Worm (Caenorhabditis elegans) whole organism, L1 larva: ENCODE measurements around the gene hmg-1.1.

Experiments used
- C34B4.2 ChIP-seq: sonication (generic microtip); optimal IDR thresholded peaks from 2 replicates; lab custom pipeline; 2017; ENCODE audit warnings: mild to moderate bottlenecking, missing genetic modification characterization, missing compliant biosample characterization
- aha-1 ChIP-seq: fragments of 150-350 bp; optimal IDR thresholded peaks from 2 replicates; lab custom pipeline; 2014; ENCODE audit warnings: missing biosample characterization, missing genetic modification characterization
- ama-1 ChIP-seq: fragments of 150-350 bp; optimal IDR thresholded peaks from 2 replicates; lab custom pipeline; 2014
- ceh-8 ChIP-seq: fragments of 200-800 bp; sonication (Bioruptor generic); optimal IDR thresholded peaks from 2 replicates; lab custom pipeline; 2018; ENCODE audit warnings: mild to moderate bottlenecking, missing genetic modification characterization, moderate library complexity, missing compliant biosample characterization
- ceh-82 ChIP-seq, 3 experiments: fragments of 150-350 bp in 1 of 3; sonication (generic microtip) in 2 of 3; optimal IDR thresholded peaks; 2 replicates each; lab custom pipeline; 2014 to 2017; ENCODE audit warnings: missing biosample characterization in 3 of 3, missing genetic modification characterization in 3 of 3
- ceh-88 ChIP-seq: fragments of 200-800 bp; sonication (Bioruptor generic); IDR thresholded peaks from 2 replicates; pipeline ENCODE4 v1.3.6; 2022; ENCODE audit warnings: missing genetic modification characterization, missing compliant biosample characterization
- dpl-1 ChIP-seq, 3 experiments: fragments of 150-350 bp in 2 of 3; sonication (generic microtip) in 1 of 3; optimal IDR thresholded peaks; 2 replicates each; lab custom pipeline; 2014 to 2017; ENCODE audit warnings: missing biosample characterization in 3 of 3, missing genetic modification characterization in 3 of 3, missing genetic modification reagents in 3 of 3
- dsc-1 ChIP-seq: sonication (generic microtip); optimal IDR thresholded peaks from 2 replicates; lab custom pipeline; 2016; ENCODE audit warnings: mild to moderate bottlenecking, missing genetic modification characterization, missing compliant biosample characterization
- efl-1 ChIP-seq, 4 experiments: fragments of 150-350 bp; optimal IDR thresholded peaks in 3 of 4; peaks in 1 of 4; 1 replicate in 1 of 4; 2 replicates in 3 of 4; lab custom pipeline; 2014; ENCODE audit warnings: missing biosample characterization in 2 of 4, missing genetic modification characterization in 2 of 4, missing genetic modification reagents in 2 of 4
- egl-13 ChIP-seq: sonication (generic microtip); optimal IDR thresholded peaks from 2 replicates; lab custom pipeline; 2016; ENCODE audit warnings: missing genotype, missing genetic modification reagents, missing genetic modification characterization, missing compliant biosample characterization
- egl-27 ChIP-seq, 2 experiments: fragments of 150-350 bp in 1 of 2; sonication (generic microtip); optimal IDR thresholded peaks; 3 replicates each; lab custom pipeline; 2017 to 2018; ENCODE audit warnings: missing biosample characterization in 2 of 2, missing genetic modification characterization in 2 of 2, missing genetic modification reagents in 2 of 2
- ets-5 ChIP-seq: fragments of 200-800 bp; sonication (Bioruptor generic); IDR thresholded peaks from 2 replicates; pipeline ENCODE4 v1.3.6; 2022; ENCODE audit warnings: missing genetic modification characterization, missing compliant biosample characterization
- fkh-8 ChIP-seq: sonication (generic microtip); optimal IDR thresholded peaks from 2 replicates; lab custom pipeline; 2016; ENCODE audit warnings: mild to moderate bottlenecking, missing genetic modification characterization, missing compliant biosample characterization
- fos-1 ChIP-seq: fragments of 150-350 bp; optimal IDR thresholded peaks from 2 replicates; lab custom pipeline; 2014; ENCODE audit warnings: missing biosample characterization, missing genetic modification characterization
- grh-1 ChIP-seq: fragments of 200-800 bp; sonication (Bioruptor generic); IDR thresholded peaks from 2 replicates; pipeline ENCODE4 v1.3.6; 2022; ENCODE audit warnings: missing genetic modification reagents, missing genetic modification characterization, missing compliant biosample characterization
- hlh-17 ChIP-seq: fragments of 200-800 bp; sonication (Bioruptor generic); optimal IDR thresholded peaks from 2 replicates; lab custom pipeline; 2018; ENCODE audit warnings: missing genetic modification characterization, mild to moderate bottlenecking, missing compliant biosample characterization, moderate library complexity, borderline replicate concordance
- hlh-4 ChIP-seq: sonication (generic microtip); optimal IDR thresholded peaks from 2 replicates; lab custom pipeline; 2016; ENCODE audit warnings: mild to moderate bottlenecking, missing genetic modification characterization, missing compliant biosample characterization
- irx-1 ChIP-seq: sonication (generic microtip); optimal IDR thresholded peaks from 2 replicates; lab custom pipeline; 2016; ENCODE audit warnings: missing genetic modification characterization, missing compliant biosample characterization
- isw-1 ChIP-seq: fragments of 200-800 bp; sonication (Bioruptor generic); IDR thresholded peaks from 2 replicates; pipeline ENCODE4 v1.3.6; 2022; ENCODE audit warnings: missing genetic modification characterization, missing compliant biosample characterization
- lin-35 ChIP-seq, 2 experiments: fragments of 150-350 bp; optimal IDR thresholded peaks; 2 replicates each; lab custom pipeline; 2014; ENCODE audit warnings: missing biosample characterization in 2 of 2, missing genetic modification characterization in 2 of 2, missing genetic modification reagents in 2 of 2
- mab-9 ChIP-seq: fragments of 200-800 bp; sonication (Bioruptor generic); IDR thresholded peaks from 2 replicates; pipeline ENCODE4 v1.3.6; 2022; ENCODE audit warnings: missing genetic modification reagents, missing genetic modification characterization, missing compliant biosample characterization
- nhr-20 ChIP-seq: sonication (generic microtip); optimal IDR thresholded peaks from 2 replicates; lab custom pipeline; 2016; ENCODE audit warnings: mild to moderate bottlenecking, missing genetic modification characterization, missing compliant biosample characterization
- nhr-237 ChIP-seq: fragments of 150-350 bp; optimal IDR thresholded peaks from 2 replicates; lab custom pipeline; 2014; ENCODE audit warnings: missing biosample characterization, missing genetic modification characterization
- nhr-28 ChIP-seq: fragments of 150-350 bp; optimal IDR thresholded peaks from 2 replicates; lab custom pipeline; 2014; ENCODE audit warnings: missing biosample characterization, missing genetic modification characterization
- nhr-47 ChIP-seq: sonication (generic microtip); optimal IDR thresholded peaks from 2 replicates; lab custom pipeline; 2016; ENCODE audit warnings: mild to moderate bottlenecking, missing genetic modification characterization, moderate library complexity, missing compliant biosample characterization
- nhr-71 ChIP-seq: sonication (generic microtip); optimal IDR thresholded peaks from 2 replicates; lab custom pipeline; 2016; ENCODE audit warnings: mild to moderate bottlenecking, missing genetic modification characterization, moderate library complexity, missing compliant biosample characterization
- nhr-77 ChIP-seq: fragments of 150-350 bp; optimal IDR thresholded peaks from 2 replicates; lab custom pipeline; 2014; ENCODE audit warnings: missing biosample characterization, missing genetic modification characterization
- nhr-85 ChIP-seq: sonication (generic microtip); peaks from one replicate; lab custom pipeline; 2016; ENCODE audit warnings: missing genetic modification characterization, inconsistent platforms, missing compliant biosample characterization
- nhr-90 ChIP-seq: sonication (generic microtip); optimal IDR thresholded peaks from 2 replicates; lab custom pipeline; 2016; ENCODE audit warnings: mild to moderate bottlenecking, missing genetic modification characterization, missing compliant biosample characterization; ENCODE audit not compliant: poor library complexity
- pqm-1 ChIP-seq: sonication (generic microtip); optimal IDR thresholded peaks from 3 replicates; lab custom pipeline; 2017; ENCODE audit warnings: missing biosample characterization, missing genetic modification characterization
- rnt-1 ChIP-seq: sonication (generic microtip); optimal IDR thresholded peaks from 2 replicates; lab custom pipeline; 2016; ENCODE audit warnings: mild to moderate bottlenecking, missing genetic modification characterization, moderate library complexity, missing compliant biosample characterization
- skn-1 ChIP-seq: fragments of 150-350 bp; optimal IDR thresholded peaks from 2 replicates; lab custom pipeline; 2014; ENCODE audit warnings: missing biosample characterization, missing genetic modification characterization
- sox-4 ChIP-seq: sonication (generic microtip); optimal IDR thresholded peaks from 2 replicates; lab custom pipeline; 2016; ENCODE audit warnings: missing genetic modification characterization, missing compliant biosample characterization
- sptf-1 ChIP-seq: fragments of 150-350 bp; optimal IDR thresholded peaks from 2 replicates; lab custom pipeline; 2014; ENCODE audit warnings: missing biosample characterization, missing genetic modification characterization
- sup-37 ChIP-seq: fragments of 200-800 bp; sonication (Bioruptor generic); optimal IDR thresholded peaks from 2 replicates; lab custom pipeline; 2018; ENCODE audit warnings: mild to moderate bottlenecking, missing genetic modification characterization, missing compliant biosample characterization
- tbx-2 ChIP-seq: sonication (generic microtip); optimal IDR thresholded peaks from 2 replicates; lab custom pipeline; 2016; ENCODE audit warnings: missing genetic modification characterization, missing compliant biosample characterization
- unc-30 ChIP-seq: sonication (generic microtip); optimal IDR thresholded peaks from 2 replicates; lab custom pipeline; 2017; ENCODE audit warnings: missing biosample characterization, missing genetic modification characterization
- zag-1 ChIP-seq: fragments of 150-350 bp; optimal IDR thresholded peaks from 2 replicates; lab custom pipeline; 2014; ENCODE audit warnings: missing biosample characterization, missing genetic modification characterization
- zip-4 ChIP-seq: fragments of 200-800 bp; sonication (Bioruptor generic); optimal IDR thresholded peaks from 2 replicates; lab custom pipeline; 2018; ENCODE audit warnings: mild to moderate bottlenecking, missing genetic modification characterization, moderate library complexity, missing compliant biosample characterization
- ztf-11 ChIP-seq, 2 experiments: sonication (generic microtip); optimal IDR thresholded peaks; 2 replicates each; lab custom pipeline; 2016 to 2017; ENCODE audit warnings: missing genetic modification characterization in 2 of 2, missing biosample characterization in 1 of 2, missing compliant biosample characterization in 1 of 2

Gene hmg-1.1

ce11 chrII:14288968-14289367, 38.5 kb downstream of the hmg-1.1 start, which contains the start of gene srh-42:
srh-42 (minus strand) TSS chrII:14289068.
- no peak for TF ChIP-seq fos-1 (tag; lab: Kevin White, UChicago)
- no peak for TF ChIP-seq nhr-71
- no peak for TF ChIP-seq sup-37 (GFP tag; lab: Kevin White, UChicago)
- no peak for TF ChIP-seq egl-13 (tag; lab: Kevin White, UChicago)

ce11 chrII:14290846-14291245, 40.4 kb downstream of the hmg-1.1 start:
- TF ChIP-seq efl-1 (optimal IDR thresholded peaks at IDR 0.05; lab: Kevin White, UChicago) (peak; percentile 18 to 27), efl-1 (GFP tag; optimal IDR thresholded peaks at IDR 0.05 in 1 of 2; lab: Kevin White, UChicago) (peak in 1 of 2 experiments; percentile 53), lin-35 (GFP tag; optimal IDR thresholded peaks at IDR 0.05; lab: Kevin White, UChicago) (peak in 1 of 2 experiments; percentile 16), nhr-20 (tag; lab: Kevin White, UChicago) (peak; percentile 22), nhr-77 (tag; lab: Kevin White, UChicago) (peak; percentile 36), irx-1 (tag; lab: Kevin White, UChicago) (no peak), zip-4 (GFP tag; lab: Kevin White, UChicago) (peak; percentile 8), skn-1 (peak; percentile 89), sox-4 (no peak), nhr-237 (tag; lab: Kevin White, UChicago) (peak; percentile 41)

- peak in 2 of 3 experiments; percentile 12 to 14 for TF ChIP-seq dpl-1 (GFP tag; optimal IDR thresholded peaks at IDR 0.05; lab: Kevin White, UChicago)
- peak in 1 of 2 experiments; percentile 35 for TF ChIP-seq lin-35 (GFP tag; optimal IDR thresholded peaks at IDR 0.05; lab: Kevin White, UChicago)
- peak; percentile 43; the same call in 1 of the 2 replicates for TF ChIP-seq grh-1 (GFP tag; lab: Robert Waterston, UW)
- peak in 1 of 2 experiments; percentile 42 for TF ChIP-seq efl-1 (optimal IDR thresholded peaks at IDR 0.05; lab: Kevin White, UChicago)
- peak; percentile 16 to 90 for TF ChIP-seq efl-1 (GFP tag; optimal IDR thresholded peaks at IDR 0.05 in 1 of 2; lab: Kevin White, UChicago)
Measured at ce11 chrII:14291854-14292253, 41.4 kb downstream of the hmg-1.1 start.

ce11 chrII:14292519-14292918, 42.0 kb downstream of the hmg-1.1 start, which contains the start of gene Y54G11A.4:
Y54G11A.4 (plus strand) TSS chrII:14292819.
- TF ChIP-seq ets-5 (GFP tag; lab: Robert Waterston, UW) (no peak), egl-13 (tag; lab: Kevin White, UChicago) (no peak), nhr-85 (tag; lab: Kevin White, UChicago) (peak; percentile 38), ceh-82 (tag; optimal IDR thresholded peaks at IDR 0.05; lab: Kevin White, UChicago) (peak in 1 of 3 experiments; percentile 13), ama-1 (lab: Kevin White, UChicago) (no peak), egl-27 (tag; optimal IDR thresholded peaks at IDR 0.05; lab: Kevin White, UChicago) (no peak), sptf-1 (tag; lab: Kevin White, UChicago) (no peak), lin-35 (GFP tag; optimal IDR thresholded peaks at IDR 0.05; lab: Kevin White, UChicago) (no peak), nhr-90 (no peak)

ce11 chrII:14294390-14294789, 43.9 kb downstream of the hmg-1.1 start:
- no peak for TF ChIP-seq nhr-47
- no peak for TF ChIP-seq egl-27 (tag; optimal IDR thresholded peaks at IDR 0.05; lab: Kevin White, UChicago)
- no peak for TF ChIP-seq sox-4
- TF ChIP-seq efl-1 (optimal IDR thresholded peaks at IDR 0.05; lab: Kevin White, UChicago), result no peak
- peak in 1 of 2 experiments; percentile 85 for TF ChIP-seq efl-1 (GFP tag; optimal IDR thresholded peaks at IDR 0.05 in 1 of 2; lab: Kevin White, UChicago)
- TF ChIP-seq ceh-82 (tag; optimal IDR thresholded peaks at IDR 0.05; lab: Kevin White, UChicago), result no peak
- TF ChIP-seq, all 84 proteins: peak for 1

- TF ChIP-seq dsc-1 (no peak), mab-9 (GFP tag; lab: Robert Waterston, UW) (no peak), tbx-2 (tag; lab: Kevin White, UChicago) (peak; percentile 35), hlh-4 (tag; lab: Kevin White, UChicago) (no peak), ztf-11 (tag; optimal IDR thresholded peaks at IDR 0.05; lab: Kevin White, UChicago) (no peak), lin-35 (GFP tag; optimal IDR thresholded peaks at IDR 0.05; lab: Kevin White, UChicago) (peak; percentile 14 to 68), unc-30 (tag; lab: Kevin White, UChicago) (no peak), zag-1 (tag; lab: Kevin White, UChicago) (no peak), ceh-88 (no peak), fkh-8 (tag; lab: Kevin White, UChicago) (no peak), nhr-90 (peak; percentile 66), egl-27 (tag; optimal IDR thresholded peaks at IDR 0.05; lab: Kevin White, UChicago) (no peak), ceh-8 (GFP tag; lab: Kevin White, UChicago) (no peak), pqm-1 (tag; lab: Kevin White, UChicago) (no peak), nhr-28 (tag; lab: Kevin White, UChicago) (no peak), isw-1 (GFP tag; lab: Robert Waterston, UW) (no peak), aha-1 (tag; lab: Kevin White, UChicago) (no peak), ceh-82 (tag; optimal IDR thresholded peaks at IDR 0.05; lab: Kevin White, UChicago) (no peak), C34B4.2 (tag; lab: Kevin White, UChicago) (no peak), hlh-17 (no peak), rnt-1 (tag; lab: Kevin White, UChicago) (peak; percentile 2)
Measured at ce11 chrII:14296320-14296719, 45.8 kb downstream of the hmg-1.1 start.
